Worm (Caenorhabditis elegans): ENCODE measurements around the gene clec-10.

clec-10 gene

DNA sequence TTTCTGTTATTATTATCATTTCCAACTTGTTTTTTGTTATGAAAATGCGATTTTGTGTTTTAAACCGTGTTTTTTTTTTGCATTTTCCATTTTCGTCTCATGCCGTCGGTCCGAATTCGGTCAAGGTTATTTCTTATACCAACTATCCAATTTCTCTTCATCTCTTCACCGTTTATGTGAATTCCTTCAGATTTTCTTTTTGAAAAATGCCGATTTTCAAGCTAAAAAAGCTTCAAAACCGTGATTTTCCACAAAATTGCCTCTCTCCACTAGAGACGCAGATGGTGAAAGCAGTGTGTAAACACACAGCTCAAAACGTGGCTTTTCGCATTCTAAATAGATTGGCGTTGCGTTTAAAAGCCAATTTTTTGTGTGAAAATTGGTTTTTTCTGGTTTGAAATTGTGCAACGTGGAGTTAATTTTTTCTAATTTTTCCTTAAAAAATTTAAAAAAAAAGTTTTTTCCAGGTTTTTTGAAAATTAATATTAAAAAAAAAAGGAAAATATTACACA lies 14.6 kb upstream of the clec-10 start (continued):
- TF ChIP-seq ama-1 (optimal IDR thresholded peaks at IDR 0.05) (no peak), lin-14 (GFP tag; optimal IDR thresholded peaks at IDR 0.05) (no peak)

DNA sequence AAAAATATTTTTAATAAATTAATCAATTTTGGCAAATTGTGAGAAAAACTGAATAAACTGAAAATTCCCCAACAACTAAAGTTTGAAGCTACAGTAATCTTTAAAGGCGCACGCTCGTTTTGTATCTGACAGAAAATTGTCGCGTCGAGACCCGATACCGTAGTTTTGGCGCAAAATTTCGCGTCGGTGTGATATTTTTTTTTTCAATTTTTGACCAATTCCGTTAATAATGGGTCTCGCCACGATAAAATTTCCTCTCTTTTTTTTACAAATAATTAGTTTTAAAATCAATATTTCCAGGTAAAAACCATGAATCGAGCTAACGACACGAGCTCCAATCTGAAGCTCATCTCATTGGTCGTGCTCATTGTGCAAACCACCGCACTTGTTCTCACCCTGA lies 13.9 kb upstream of the clec-10 start, which contains the start of gene nstp-4:
Gene nstp-4, plus strand, starts transcription at position 301 of the 400 bp plus-strand sequence.
- TF ChIP-seq fkh-4 (tag; optimal IDR thresholded peaks at IDR 0.05; ENCODE audit: borderline replicate concordance) (no peak), hlh-17 (GFP tag; optimal IDR thresholded peaks at IDR 0.05; ENCODE audit: borderline replicate concordance) (no peak), unc-130 (tag; optimal IDR thresholded peaks at IDR 0.05) (no peak), fkh-8 (tag; optimal IDR thresholded peaks at IDR 0.05) (no peak), ceh-88 (GFP tag; IDR thresholded peaks at IDR 0.05) (no peak), ceh-63 (GFP tag; optimal IDR thresholded peaks at IDR 0.05) (no peak), sup-37 (GFP tag; optimal IDR thresholded peaks at IDR 0.05) (no peak)

DNA sequence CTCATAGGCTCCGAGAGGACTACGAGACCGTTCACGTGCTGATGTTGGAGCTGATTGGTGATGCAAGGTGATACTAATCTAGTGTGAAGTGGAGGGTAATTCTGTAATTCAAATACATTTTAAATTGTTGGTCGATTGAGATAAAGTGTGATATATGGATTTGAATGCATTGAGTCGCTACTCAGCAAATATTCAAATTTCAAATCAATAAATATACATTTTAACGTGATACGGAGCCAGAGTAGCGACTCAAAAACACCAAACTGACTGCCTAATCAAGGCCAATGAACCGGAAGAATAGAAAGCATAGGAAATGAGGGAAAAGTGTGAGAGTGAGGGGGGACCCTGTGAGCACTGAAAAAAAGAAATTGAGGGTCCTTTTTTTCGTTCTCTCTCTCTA lies 3.2 kb upstream of the clec-10 start, which contains the start of gene C03H5.6:
Gene C03H5.6, minus strand, starts transcription at position 101 of the 400 bp plus-strand sequence.
- no peak for TF ChIP-seq unc-98 (GFP tag; IDR thresholded peaks at IDR 0.05)
- no peak for TF ChIP-seq nhr-20 (tag; optimal IDR thresholded peaks at IDR 0.05)
- TF ChIP-seq lin-14 (GFP tag; optimal IDR thresholded peaks at IDR 0.05): no peak
- no peak for TF ChIP-seq vab-15 (tag; optimal IDR thresholded peaks at IDR 0.05)
- TF ChIP-seq ztf-4 (tag; optimal IDR thresholded peaks at IDR 0.05): no peak
- no peak for TF ChIP-seq unc-30 (tag; optimal IDR thresholded peaks at IDR 0.05)
- no peak for TF ChIP-seq isw-1 (GFP tag; IDR thresholded peaks at IDR 0.05)
- TF ChIP-seq nhr-71 (tag; optimal IDR thresholded peaks at IDR 0.05): no peak
- TF ChIP-seq mab-9 (GFP tag; IDR thresholded peaks at IDR 0.05): no peak
- TF ChIP-seq lin-13 (GFP tag; optimal IDR thresholded peaks at IDR 0.05): no peak
- no peak for TF ChIP-seq nhr-77 (tag; optimal IDR thresholded peaks at IDR 0.05)
- TF ChIP-seq ztf-11 (tag; optimal IDR thresholded peaks at IDR 0.05): no peak
- TF ChIP-seq egl-13 (tag; optimal IDR thresholded peaks at IDR 0.05): no peak
- no peak for TF ChIP-seq ama-1 (optimal IDR thresholded peaks at IDR 0.05)
- no peak for TF ChIP-seq hlh-17 (GFP tag; optimal IDR thresholded peaks at IDR 0.05; ENCODE audit: borderline replicate concordance)
- no peak for TF ChIP-seq efl-1 (optimal IDR thresholded peaks at IDR 0.05)
- TF ChIP-seq efl-1 (GFP tag; optimal IDR thresholded peaks at IDR 0.05 in 1 of 2): no peak

DNA sequence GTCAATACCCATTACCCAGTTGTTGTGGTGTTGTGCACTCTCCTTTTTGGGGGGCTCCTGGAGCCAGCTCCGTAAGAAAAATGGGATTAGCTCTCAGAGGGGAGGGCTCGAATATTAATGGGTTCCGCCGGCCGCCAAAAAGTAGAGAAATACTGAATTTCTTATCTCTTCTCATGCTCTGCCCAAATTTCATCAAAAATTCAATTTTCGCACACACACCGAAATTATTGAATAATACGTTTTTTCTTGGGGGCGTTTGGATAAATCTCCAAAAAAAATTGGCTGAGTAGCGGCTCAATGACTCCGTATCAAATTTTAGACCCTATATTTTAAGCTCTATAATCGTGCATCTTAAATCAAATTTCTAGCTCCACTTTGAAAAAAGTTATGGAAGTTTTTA lies 2.3 kb upstream of the clec-10 start:
- TF ChIP-seq efl-1 (optimal IDR thresholded peaks at IDR 0.05) (no peak), efl-1 (GFP tag; optimal IDR thresholded peaks at IDR 0.05 in 1 of 2) (peak in 1 of 2 experiments; percentile 80), hpl-2 (GFP tag; optimal IDR thresholded peaks at IDR 0.05) (no peak), zip-4 (GFP tag; optimal IDR thresholded peaks at IDR 0.05) (no peak), rnt-1 (tag; optimal IDR thresholded peaks at IDR 0.05) (no peak)

DNA sequence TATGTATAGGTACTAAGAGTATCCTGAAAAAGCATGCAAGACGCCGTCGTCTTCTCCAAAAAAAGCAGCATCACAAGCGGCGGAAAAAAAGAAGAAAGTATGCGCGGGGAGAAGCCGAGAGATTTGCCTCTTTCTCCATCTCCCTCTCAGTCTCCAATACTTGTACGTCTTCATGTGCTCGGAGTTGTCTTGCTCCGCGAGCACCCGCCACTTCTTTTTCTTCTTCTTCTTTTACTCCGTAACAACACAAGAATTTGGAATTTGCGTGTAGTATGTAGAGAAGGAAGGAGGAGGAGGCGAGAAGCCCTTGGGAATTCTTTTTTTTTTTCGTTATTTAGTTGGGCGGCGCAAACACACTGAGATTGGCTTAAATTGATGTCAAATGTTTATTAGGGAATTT lies 1.3 kb upstream of the clec-10 start:
- TF ChIP-seq efl-3 (GFP tag; optimal IDR thresholded peaks at IDR 0.05): no peak
- peak in 1 of 3 experiments; percentile 51 for TF ChIP-seq ceh-82 (tag; optimal IDR thresholded peaks at IDR 0.05)
- peak; percentile 77 for TF ChIP-seq lin-14 (GFP tag; optimal IDR thresholded peaks at IDR 0.05)
- no peak for TF ChIP-seq sptf-1 (tag; optimal IDR thresholded peaks at IDR 0.05)
- TF ChIP-seq aly-2 (tag; optimal IDR thresholded peaks at IDR 0.05): no peak
- no peak for TF ChIP-seq ztf-11 (tag; optimal IDR thresholded peaks at IDR 0.05)
- TF ChIP-seq zag-1 (tag; optimal IDR thresholded peaks at IDR 0.05): no peak
- no peak for TF ChIP-seq snpc-4 (tag; optimal IDR thresholded peaks at IDR 0.05)
- TF ChIP-seq skn-1 (tag; optimal IDR thresholded peaks at IDR 0.05): no peak
- no peak for TF ChIP-seq unc-98 (GFP tag; IDR thresholded peaks at IDR 0.05)
- TF ChIP-seq isw-1 (GFP tag; IDR thresholded peaks at IDR 0.05): no peak; the same call in 1 of the 2 replicates
- TF ChIP-seq ceh-88 (GFP tag; IDR thresholded peaks at IDR 0.05): no peak
- no peak for TF ChIP-seq C34B4.2 (tag; optimal IDR thresholded peaks at IDR 0.05)
- TF ChIP-seq alr-1 (tag; optimal IDR thresholded peaks at IDR 0.05; ENCODE audit: borderline replicate concordance): no peak
- TF ChIP-seq nhr-20 (tag; optimal IDR thresholded peaks at IDR 0.05): no peak
- no peak for TF ChIP-seq hpl-2 (GFP tag; optimal IDR thresholded peaks at IDR 0.05)
- no peak for TF ChIP-seq jun-1 (tag; optimal IDR thresholded peaks at IDR 0.05)
- no peak for TF ChIP-seq C04F5.9 (tag; optimal IDR thresholded peaks at IDR 0.05)
- TF ChIP-seq hlh-17 (GFP tag; optimal IDR thresholded peaks at IDR 0.05; ENCODE audit: borderline replicate concordance): no peak
- no peak for TF ChIP-seq nhr-28 (tag; optimal IDR thresholded peaks at IDR 0.05)
- TF ChIP-seq elt-2 (tag; optimal IDR thresholded peaks at IDR 0.05): no peak
- peak; percentile 19 for TF ChIP-seq tbx-2 (tag; optimal IDR thresholded peaks at IDR 0.05)
- TF ChIP-seq Y116A8C.19 (tag; optimal IDR thresholded peaks at IDR 0.05; ENCODE audit: borderline replicate concordance): no peak
- TF ChIP-seq nhr-19 (GFP tag; conservative IDR thresholded peaks at IDR 0.05): no peak
- TF ChIP-seq elt-3 (tag; optimal IDR thresholded peaks at IDR 0.05): no peak
- TF ChIP-seq rnt-1 (tag; optimal IDR thresholded peaks at IDR 0.05): no peak
- peak in 1 of 2 experiments; percentile 26 for TF ChIP-seq lin-35 (GFP tag; optimal IDR thresholded peaks at IDR 0.05)
